Fruit fly (Drosophila melanogaster): ENCODE data around the gene bcn92.

bcn92 gene

dm6 chrX:2145690-2146470 lies 3.6 kb downstream of the bcn92 start (continued):
- TF ChIP-seq Hr51 (GFP tag; optimal IDR thresholded peaks at IDR 0.05) (peak in 1 of 2 experiments; percentile 28), Taf1 (GFP tag; IDR thresholded peaks at IDR 0.05) (0 out of 2 replicates have a peak, but pooled peaks have one; percentile 35), Ptx1 (GFP tag; IDR thresholded peaks at IDR 0.05) (peak; percentile 39), mam (GFP tag; optimal IDR thresholded peaks at IDR 0.05) (peak; percentile 31), inv (GFP tag; IDR thresholded peaks at IDR 0.05; ENCODE audit: partially characterized antibody) (peak; percentile 63), pb (GFP tag; optimal IDR thresholded peaks at IDR 0.05) (peak; percentile 19), CG10209 (GFP tag; optimal IDR thresholded peaks at IDR 0.05) (peak; percentile 13), Adf1 (GFP tag; IDR thresholded peaks at IDR 0.05) (no peak), CG7928 (GFP tag; optimal IDR thresholded peaks at IDR 0.05) (no peak), CG12219 (GFP tag; optimal IDR thresholded peaks at IDR 0.05) (no peak), D (optimal IDR thresholded peaks at IDR 0.05) (peak; percentile 13), D (GFP tag; optimal IDR thresholded peaks at IDR 0.05) (no peak), mirr (GFP tag; optimal IDR thresholded peaks at IDR 0.05) (peak; percentile 23), hbn (GFP tag; IDR thresholded peaks at IDR 0.05; ENCODE audit: partially characterized antibody) (peak; percentile 60), CG7556 (GFP tag; optimal IDR thresholded peaks at IDR 0.05) (peak; percentile 50), sens (GFP tag) (peak; percentile 81), E2f1 (GFP tag; IDR thresholded peaks at IDR 0.05) (0 out of 2 replicates have a peak, but pooled peaks have one; percentile 11), Xbp1 (GFP tag; optimal IDR thresholded peaks at IDR 0.05) (peak; percentile 26), HHEX (GFP tag; optimal IDR thresholded peaks at IDR 0.05) (peak; percentile 2), Abd-B (GFP tag; optimal IDR thresholded peaks at IDR 0.05) (no peak), CG1647 (GFP tag; optimal IDR thresholded peaks at IDR 0.05) (no peak), luna (GFP tag; optimal IDR thresholded peaks at IDR 0.05) (peak; percentile 27), Scr (GFP tag; IDR thresholded peaks at IDR 0.05; ENCODE audit: partially characterized antibody) (peak; percentile 87), dpn (GFP tag; optimal IDR thresholded peaks at IDR 0.05) (peak; percentile 15 to 66), bab2 (GFP tag; optimal IDR thresholded peaks at IDR 0.05) (peak; percentile 23), nom (GFP tag; optimal IDR thresholded peaks at IDR 0.05) (no peak), CG8765 (GFP tag; IDR thresholded peaks at IDR 0.05) (no peak), Ada2b (GFP tag; IDR thresholded peaks at IDR 0.05) (no peak), jigr1 (GFP tag; IDR thresholded peaks at IDR 0.05) (no peak), dmrt11E (tag; optimal IDR thresholded peaks at IDR 0.05) (peak; percentile 31), pnt (GFP tag; optimal IDR thresholded peaks at IDR 0.05) (peak; percentile 1), CG17385 (GFP tag; optimal IDR thresholded peaks at IDR 0.05) (peak; percentile 41), B-H2 (GFP tag; optimal IDR thresholded peaks at IDR 0.05) (peak; percentile 47), CG10654 (GFP tag; optimal IDR thresholded peaks at IDR 0.05) (no peak), H15 (GFP tag; IDR thresholded peaks at IDR 0.05) (0 out of 3 replicates have a peak, but pooled peaks have one; percentile 12), wdn (GFP tag; IDR thresholded peaks at IDR 0.05) (0 out of 2 replicates have a peak, but pooled peaks have one; percentile 20), CG7786 (GFP tag; optimal IDR thresholded peaks at IDR 0.05) (peak; percentile 56), caup (GFP tag; optimal IDR thresholded peaks at IDR 0.05; ENCODE audit: severe bottlenecking) (peak; percentile 7), tio (GFP tag; optimal IDR thresholded peaks at IDR 0.05) (no peak), CG8478 (optimal IDR thresholded peaks at IDR 0.05) (no peak), MESR4 (GFP tag; optimal IDR thresholded peaks at IDR 0.05) (no peak), Dll (GFP tag; IDR thresholded peaks at IDR 0.05; ENCODE audit: partially characterized antibody) (peak; percentile 90), CG1792 (GFP tag; optimal IDR thresholded peaks at IDR 0.05) (no peak), Atf3 (GFP tag; optimal IDR thresholded peaks at IDR 0.05) (no peak), CG12299 (tag; optimal IDR thresholded peaks at IDR 0.05) (no peak), CG12391 (tag; optimal IDR thresholded peaks at IDR 0.05) (peak; percentile 49), ttk (GFP tag; IDR thresholded peaks at IDR 0.05) (no peak), Fer1 (GFP tag; optimal IDR thresholded peaks at IDR 0.05) (peak; percentile 29)

All from whole organism, embryonic.